Worm (Caenorhabditis elegans) whole organism, late embryonic: ENCODE measurements around the gene acdh-13.

Experiments used
- C08G9.2 ChIP-seq: sonication (generic microtip); optimal IDR thresholded peaks from 2 replicates; lab custom pipeline; 2016; ENCODE audit warnings: mild to moderate bottlenecking, missing genetic modification characterization, moderate library complexity, missing compliant biosample characterization
- ceh-45 ChIP-seq: fragments of 200-800 bp; sonication (Bioruptor generic); IDR thresholded peaks from 2 replicates; pipeline ENCODE4 v1.3.6; 2022; ENCODE audit warnings: missing genetic modification reagents, missing genetic modification characterization, missing compliant biosample characterization
- nhr-232 ChIP-seq: sonication (generic microtip); optimal IDR thresholded peaks from 2 replicates; lab custom pipeline; 2016; ENCODE audit warnings: missing genetic modification characterization, missing compliant biosample characterization
- pag-3 ChIP-seq: sonication (generic microtip); optimal IDR thresholded peaks from 2 replicates; lab custom pipeline; 2016; ENCODE audit warnings: missing compliant biosample characterization, missing genetic modification characterization, borderline replicate concordance
- unc-3 ChIP-seq, 2 experiments: fragments of 200-800 bp in 1 of 2; sonication (Bioruptor generic) in 1 of 2; sonication (generic microtip) in 1 of 2; conservative IDR thresholded peaks in 1 of 2; optimal IDR thresholded peaks in 1 of 2; 2 replicates each; pipeline versions ENCODE4 v1.3.6 to Lab custom; 2016 to 2022; ENCODE audit warnings: missing compliant biosample characterization in 2 of 2, missing genetic modification characterization in 2 of 2, missing genetic modification reagents in 1 of 2
- unc-42 ChIP-seq: sonication (generic microtip); optimal IDR thresholded peaks from 2 replicates; lab custom pipeline; 2016; ENCODE audit warnings: missing genotype, missing genetic modification characterization, missing compliant biosample characterization

DNA sequence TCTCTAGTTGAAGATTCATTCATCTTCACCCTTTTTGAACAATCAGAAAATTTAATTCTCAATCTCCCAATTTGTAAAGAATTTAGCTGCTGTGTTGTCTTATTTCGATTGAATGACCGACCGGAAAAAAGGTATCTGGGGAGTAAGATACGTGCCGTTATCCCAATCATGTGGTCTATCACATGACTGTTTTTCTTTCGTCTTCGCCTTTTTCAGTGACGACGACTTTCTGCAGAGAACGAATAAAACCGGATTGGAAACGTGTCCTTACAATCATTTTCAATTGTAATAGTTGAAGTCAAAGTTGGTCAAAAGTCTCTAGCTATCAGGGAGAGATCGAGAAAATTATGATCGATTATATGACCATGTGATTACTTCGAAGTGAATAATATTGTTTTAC is 30.4 kb upstream of the acdh-13 start:
- TF ChIP-seq ceh-45 (GFP tag; lab: Robert Waterston, UW) (no peak), C08G9.2 (tag; lab: Kevin White, UChicago) (no peak), unc-42 (tag; lab: Kevin White, UChicago) (no peak), unc-3 (GFP tag; conservative IDR thresholded peaks at IDR 0.05; lab: Robert Waterston, UW) (no peak), unc-3 (tag; optimal IDR thresholded peaks at IDR 0.05; lab: Kevin White, UChicago) (no peak), nhr-232 (tag; lab: Kevin White, UChicago) (no peak), pag-3 (no peak)
